Worm (Caenorhabditis elegans): ENCODE data around the gene K02B2.6.

ce11 chrIV:5985422-5985821, 23.4 kb upstream of the K02B2.6 start:
- no peak for TF ChIP-seq chd-7 (tag; optimal IDR thresholded peaks at IDR 0.05)
- no peak for TF ChIP-seq B0035.1 (tag; optimal IDR thresholded peaks at IDR 0.05)
- TF ChIP-seq pha-4 (tag; optimal IDR thresholded peaks at IDR 0.05), result no peak
- TF ChIP-seq gei-17 (GFP tag; optimal IDR thresholded peaks at IDR 0.05), result no peak
- no peak for TF ChIP-seq ceh-27 (GFP tag; optimal IDR thresholded peaks at IDR 0.05)
- TF ChIP-seq unc-130 (GFP tag; optimal IDR thresholded peaks at IDR 0.05), result no peak
- TF ChIP-seq snpc-4 (GFP tag; optimal IDR thresholded peaks at IDR 0.05), result no peak
- TF ChIP-seq snpc-4 (tag; optimal IDR thresholded peaks at IDR 0.05), result no peak
- TF ChIP-seq rcor-1 (GFP tag; IDR thresholded peaks at IDR 0.05), result no peak
- TF ChIP-seq nhr-120 (GFP tag; IDR thresholded peaks at IDR 0.05), result no peak
- TF ChIP-seq ets-4 (GFP tag; optimal IDR thresholded peaks at IDR 0.05), result no peak
- no peak for TF ChIP-seq snpc-3.4 (tag; optimal IDR thresholded peaks at IDR 0.05)
